Worm (Caenorhabditis elegans) whole organism, early embryonic: Measurements from ENCODE around the gene ZK228.10.

ENCODE experiments used
- ceh-36 ChIP-seq: sonication (generic microtip); optimal IDR thresholded peaks from 2 replicates; lab custom pipeline; 2016; ENCODE audit warnings: missing genetic modification characterization, inconsistent platforms, missing compliant biosample characterization
- flt-1 ChIP-seq: fragments of 200-800 bp; sonication (Bioruptor generic); IDR thresholded peaks from 2 replicates; pipeline ENCODE4 v1.3.6; 2022; ENCODE audit warnings: missing genetic modification characterization, missing compliant biosample characterization
- hmbx-1 ChIP-seq: sonication (generic microtip); optimal IDR thresholded peaks from 2 replicates; lab custom pipeline; 2016; ENCODE audit warnings: mild to moderate bottlenecking, missing genetic modification characterization, missing compliant biosample characterization

ce11 chrV:18438081-18438480 lies 18.6 kb upstream of the ZK228.10 start, which contains the start of gene ZK262.8:
- TF ChIP-seq flt-1 (GFP tag; lab: Robert Waterston, UW): no peak
- no peak for TF ChIP-seq hmbx-1 (tag; lab: Kevin White, UChicago)
- no peak for TF ChIP-seq ceh-36 (tag; lab: Kevin White, UChicago)
